Fruit fly (Drosophila melanogaster): ENCODE data around the gene Pex12.

Pex12 gene

dm6 chr2L:849787-850512 is 34.2 kb downstream of the Pex12 start (continued):
- TF ChIP-seq Mrtf (GFP tag; IDR thresholded peaks at IDR 0.05) (no peak), Nf-YA (GFP tag; IDR thresholded peaks at IDR 0.05) (no peak), hbn (GFP tag; IDR thresholded peaks at IDR 0.05; ENCODE audit: partially characterized antibody) (0 out of 2 replicates have a peak, but pooled peaks have one; percentile 22), tgo (GFP tag; IDR thresholded peaks at IDR 0.05) (no peak), scrt (GFP tag; optimal IDR thresholded peaks at IDR 0.05) (no peak), twi (tag; optimal IDR thresholded peaks at IDR 0.05) (peak; percentile 21), dmrt11E (tag; optimal IDR thresholded peaks at IDR 0.05) (no peak), CG16813 (GFP tag; IDR thresholded peaks at IDR 0.05; ENCODE audit: partially characterized antibody) (no peak), Blimp-1 (GFP tag; optimal IDR thresholded peaks at IDR 0.05) (no peak), nom (GFP tag; optimal IDR thresholded peaks at IDR 0.05) (no peak), NC2α (GFP tag; optimal IDR thresholded peaks at IDR 0.05) (no peak), CG12236 (GFP tag; optimal IDR thresholded peaks at IDR 0.05) (no peak), pan (optimal IDR thresholded peaks at IDR 0.05) (no peak), pan (GFP tag; optimal IDR thresholded peaks at IDR 0.05 in 1 of 2, IDR thresholded peaks at IDR 0.05 in 1 of 2) (no peak), CG4328 (GFP tag; optimal IDR thresholded peaks at IDR 0.05) (no peak), HmgD (GFP tag; optimal IDR thresholded peaks at IDR 0.05) (peak; percentile 23), CG2199 (GFP tag; IDR thresholded peaks at IDR 0.05) (no peak), CG2889 (GFP tag; IDR thresholded peaks at IDR 0.05) (no peak; the same call in 2 of the 3 replicates), CG12391 (tag; optimal IDR thresholded peaks at IDR 0.05) (no peak), exex (tag; optimal IDR thresholded peaks at IDR 0.05) (no peak), ac (GFP tag; optimal IDR thresholded peaks at IDR 0.05) (no peak), Dfd (GFP tag; optimal IDR thresholded peaks at IDR 0.05) (no peak), ATbp (GFP tag; optimal IDR thresholded peaks at IDR 0.05) (no peak), CG12104 (GFP tag; optimal IDR thresholded peaks at IDR 0.05) (no peak), CG13287 (GFP tag; IDR thresholded peaks at IDR 0.05; ENCODE audit: partially characterized antibody) (no peak), CG11695 (GFP tag; IDR thresholded peaks at IDR 0.05) (no peak), pita (GFP tag; optimal IDR thresholded peaks at IDR 0.05) (no peak), CG12659 (GFP tag; optimal IDR thresholded peaks at IDR 0.05) (no peak), CG10366 (GFP tag; IDR thresholded peaks at IDR 0.05) (no peak), Trl (optimal IDR thresholded peaks at IDR 0.05) (no peak), Trl (GFP tag; optimal IDR thresholded peaks at IDR 0.05) (no peak), sens (GFP tag) (peak; percentile 59), H2.0 (GFP tag; IDR thresholded peaks at IDR 0.05) (no peak), Gsc (GFP tag; IDR thresholded peaks at IDR 0.05) (no peak), pzg (GFP tag; optimal IDR thresholded peaks at IDR 0.05) (no peak), Hr78 (GFP tag; optimal IDR thresholded peaks at IDR 0.05) (no peak), CG14965 (GFP tag; optimal IDR thresholded peaks at IDR 0.05; ENCODE audit: borderline replicate concordance) (no peak), Sox100B (GFP tag; optimal IDR thresholded peaks at IDR 0.05) (no peak), CG6765 (GFP tag; optimal IDR thresholded peaks at IDR 0.05) (no peak), eve (GFP tag; optimal IDR thresholded peaks at IDR 0.05) (no peak), CG3726 (GFP tag; IDR thresholded peaks at IDR 0.05) (no peak), CG6689 (GFP tag; IDR thresholded peaks at IDR 0.05) (no peak), cas (GFP tag; IDR thresholded peaks at IDR 0.05) (no peak), hkb (optimal IDR thresholded peaks at IDR 0.05) (no peak), hkb (GFP tag; IDR thresholded peaks at IDR 0.05) (no peak), C15 (GFP tag; IDR thresholded peaks at IDR 0.05) (no peak), CG2712 (tag; optimal IDR thresholded peaks at IDR 0.05) (no peak), fd96Cb (tag; optimal IDR thresholded peaks at IDR 0.05) (no peak), Neu2 (GFP tag; optimal IDR thresholded peaks at IDR 0.05; ENCODE audit: borderline replicate concordance) (no peak), ems (GFP tag; optimal IDR thresholded peaks at IDR 0.05) (no peak), fd3F (GFP tag; optimal IDR thresholded peaks at IDR 0.05) (no peak)
